Worm (Caenorhabditis elegans): ENCODE results near the gene cutc-1.

cutc-1 gene

DNA sequence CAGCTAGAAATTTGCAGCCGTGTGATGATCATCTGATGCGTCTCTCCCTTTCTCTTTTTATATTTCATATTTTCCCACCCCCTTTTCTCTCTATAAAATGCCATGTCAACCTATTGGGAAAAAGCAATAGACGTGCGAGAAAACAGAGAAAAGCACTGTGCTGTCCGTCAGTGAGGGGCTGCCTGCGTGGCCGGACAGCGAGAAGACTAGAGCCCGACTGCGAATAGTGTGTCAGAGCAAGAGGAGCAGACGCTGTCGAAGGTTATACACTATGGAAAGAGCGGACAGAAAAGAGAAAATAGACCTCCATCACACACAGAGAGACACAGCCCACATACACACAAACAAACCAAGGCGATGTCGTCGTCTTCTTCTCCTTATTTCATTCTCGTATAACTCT, 21.7 kb upstream of the cutc-1 start (continued):
- TF ChIP-seq hlh-15 (tag; optimal IDR thresholded peaks at IDR 0.05) (no peak), ceh-48 (tag; optimal IDR thresholded peaks at IDR 0.05) (peak; percentile 14), nhr-11 (tag; optimal IDR thresholded peaks at IDR 0.05) (no peak), pha-2 (tag; optimal IDR thresholded peaks at IDR 0.05) (no peak), C08G9.2 (tag; optimal IDR thresholded peaks at IDR 0.05) (no peak), K02D7.2 (tag; optimal IDR thresholded peaks at IDR 0.05) (no peak), hlh-8 (tag; optimal IDR thresholded peaks at IDR 0.05) (no peak), nhr-232 (tag; optimal IDR thresholded peaks at IDR 0.05) (no peak), ztf-16 (tag; optimal IDR thresholded peaks at IDR 0.05) (no peak), sdc-2 (tag; optimal IDR thresholded peaks at IDR 0.05) (peak; percentile 16), fkh-6 (tag; optimal IDR thresholded peaks at IDR 0.05) (no peak), unc-55 (GFP tag; optimal IDR thresholded peaks at IDR 0.05) (peak; percentile 40), ceh-34 (tag; optimal IDR thresholded peaks at IDR 0.05) (peak; percentile 46), unc-3 (GFP tag; conservative IDR thresholded peaks at IDR 0.05) (no peak), unc-3 (tag; optimal IDR thresholded peaks at IDR 0.05) (no peak), T23F11.4 (GFP tag; optimal IDR thresholded peaks at IDR 0.05) (no peak), ttx-3 (tag; optimal IDR thresholded peaks at IDR 0.05) (no peak), fax-1 (tag; optimal IDR thresholded peaks at IDR 0.05) (peak; percentile 5), pros-1 (tag; optimal IDR thresholded peaks at IDR 0.05) (peak; percentile 10), ceh-6 (GFP tag; optimal IDR thresholded peaks at IDR 0.05) (no peak), hlh-13 (GFP tag; optimal IDR thresholded peaks at IDR 0.05) (no peak), dmd-4 (tag; optimal IDR thresholded peaks at IDR 0.05; ENCODE audit: borderline replicate concordance) (no peak), che-1 (tag; optimal IDR thresholded peaks at IDR 0.05) (no peak), hlh-30 (tag; optimal IDR thresholded peaks at IDR 0.05; ENCODE audit: insufficient read depth) (no peak), ceh-45 (GFP tag; IDR thresholded peaks at IDR 0.05) (no peak)

DNA sequence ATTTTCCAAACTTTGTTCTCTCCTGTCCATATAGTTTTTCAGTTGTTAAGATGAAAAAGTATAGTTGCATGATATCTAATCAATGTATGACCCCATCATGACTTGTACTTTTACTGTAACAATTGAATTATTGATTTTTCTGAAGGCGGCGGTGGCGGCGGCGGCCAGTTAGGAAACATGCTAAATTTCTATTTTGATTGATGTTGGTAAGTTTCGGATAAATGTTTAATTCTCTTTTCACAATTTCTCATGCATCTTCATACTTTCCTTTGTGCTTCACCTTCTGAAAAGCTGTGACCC, 14.5 kb upstream of the cutc-1 start, which contains the start of gene sor-1:
sor-1 (plus strand) TSS at position 201 of the 300 bp plus-strand sequence.
- TF ChIP-seq ceh-48 (tag; optimal IDR thresholded peaks at IDR 0.05) (no peak), ttx-3 (tag; optimal IDR thresholded peaks at IDR 0.05) (no peak), hlh-8 (tag; optimal IDR thresholded peaks at IDR 0.05) (no peak), hlh-6 (tag; optimal IDR thresholded peaks at IDR 0.05) (no peak), ahr-1 (tag; optimal IDR thresholded peaks at IDR 0.05) (no peak), ceh-22 (tag; optimal IDR thresholded peaks at IDR 0.05) (no peak), nhr-232 (tag; optimal IDR thresholded peaks at IDR 0.05) (no peak), pqm-1 (tag; optimal IDR thresholded peaks at IDR 0.05) (no peak), ceh-34 (tag; optimal IDR thresholded peaks at IDR 0.05) (no peak), elt-2 (tag; optimal IDR thresholded peaks at IDR 0.05) (no peak), syd-9 (tag; optimal IDR thresholded peaks at IDR 0.05) (no peak), pat-9 (tag; optimal IDR thresholded peaks at IDR 0.05) (no peak), ceh-45 (GFP tag; IDR thresholded peaks at IDR 0.05) (no peak), unc-55 (GFP tag; optimal IDR thresholded peaks at IDR 0.05) (no peak), ztf-16 (tag; optimal IDR thresholded peaks at IDR 0.05) (no peak), unc-3 (GFP tag; conservative IDR thresholded peaks at IDR 0.05) (no peak), unc-3 (tag; optimal IDR thresholded peaks at IDR 0.05) (no peak), pha-4 (tag; optimal IDR thresholded peaks at IDR 0.05) (no peak), ama-1 (optimal IDR thresholded peaks at IDR 0.05) (no peak)

DNA sequence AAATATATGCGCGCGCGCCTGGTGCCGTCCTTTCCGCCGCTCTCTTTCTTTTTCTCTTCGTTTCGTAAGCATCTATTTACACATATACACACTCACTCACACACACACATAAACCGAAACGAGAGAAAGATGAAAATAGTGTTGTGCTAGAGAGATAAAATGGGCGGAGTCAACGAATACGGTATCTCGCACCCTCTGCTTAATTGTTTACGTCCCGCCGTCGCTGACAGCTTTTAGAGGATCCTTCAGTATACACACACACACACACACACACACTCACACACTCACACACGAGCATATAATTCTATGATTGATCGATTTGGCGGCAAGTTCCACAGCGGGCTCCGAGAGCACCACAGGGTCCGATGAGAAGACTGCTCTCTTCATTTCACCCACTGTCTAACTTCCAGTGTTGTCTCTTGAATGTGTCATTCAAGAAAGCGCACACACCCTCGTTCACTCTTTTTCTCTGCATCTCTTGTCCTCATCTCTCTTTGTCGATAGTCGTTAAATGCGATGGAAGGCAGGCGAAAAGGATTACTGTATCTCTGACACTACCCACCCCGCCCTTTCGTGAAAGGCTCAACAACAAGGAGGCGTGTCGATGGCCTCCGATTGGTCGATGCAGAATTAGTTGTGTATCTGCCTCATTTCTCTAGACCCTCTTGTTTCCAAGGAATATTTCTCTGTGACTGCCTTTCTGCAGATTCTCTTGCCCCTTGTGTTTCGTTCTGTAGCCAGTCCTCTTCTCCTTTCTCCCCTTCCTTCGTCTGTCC, 14.0 kb upstream of the cutc-1 start:
- peak; percentile 35 for TF ChIP-seq gmeb-2 (tag; optimal IDR thresholded peaks at IDR 0.05)
- TF ChIP-seq C08G9.2 (tag; optimal IDR thresholded peaks at IDR 0.05): no peak
- TF ChIP-seq pros-1 (tag; optimal IDR thresholded peaks at IDR 0.05): peak; percentile 44
- no peak for TF ChIP-seq pha-4 (tag; optimal IDR thresholded peaks at IDR 0.05)
- TF ChIP-seq hlh-30 (tag; optimal IDR thresholded peaks at IDR 0.05; ENCODE audit: insufficient read depth): peak; percentile 70
- peak; percentile 44 for TF ChIP-seq dve-1 (tag; optimal IDR thresholded peaks at IDR 0.05)
- TF ChIP-seq T23F11.4 (GFP tag; optimal IDR thresholded peaks at IDR 0.05): peak; percentile 9
- peak; percentile 98 for TF ChIP-seq unc-55 (GFP tag; optimal IDR thresholded peaks at IDR 0.05)
- TF ChIP-seq pag-3 (tag; optimal IDR thresholded peaks at IDR 0.05; ENCODE audit: borderline replicate concordance): peak; percentile 29
- TF ChIP-seq hlh-8 (tag; optimal IDR thresholded peaks at IDR 0.05): peak; percentile 15
- TF ChIP-seq sox-2 (GFP tag; IDR thresholded peaks at IDR 0.05): peak; percentile 61
- TF ChIP-seq ceh-48 (tag; optimal IDR thresholded peaks at IDR 0.05): peak; percentile 66
- TF ChIP-seq rnt-1 (tag; optimal IDR thresholded peaks at IDR 0.05): peak; percentile 54
- peak; percentile 18 for TF ChIP-seq ceh-6 (GFP tag; optimal IDR thresholded peaks at IDR 0.05)
- TF ChIP-seq eyg-1 (tag; optimal IDR thresholded peaks at IDR 0.05): peak; percentile 70
- peak; percentile 35 for TF ChIP-seq elt-2 (tag; optimal IDR thresholded peaks at IDR 0.05)
- TF ChIP-seq ref-2 (tag; optimal IDR thresholded peaks at IDR 0.05): peak; percentile 65
- peak; percentile 2 for TF ChIP-seq pat-9 (tag; optimal IDR thresholded peaks at IDR 0.05)
- no peak for TF ChIP-seq tbx-7 (tag; optimal IDR thresholded peaks at IDR 0.05)
- TF ChIP-seq tbx-2 (tag; optimal IDR thresholded peaks at IDR 0.05): peak; percentile 77
- TF ChIP-seq F13H6.1 (tag; optimal IDR thresholded peaks at IDR 0.05): peak; percentile 48
- TF ChIP-seq ceh-2 (tag; optimal IDR thresholded peaks at IDR 0.05): peak; percentile 41
- TF ChIP-seq ztf-16 (tag; optimal IDR thresholded peaks at IDR 0.05): peak; percentile 55
- TF ChIP-seq sdc-2 (tag; optimal IDR thresholded peaks at IDR 0.05): peak; percentile 25
- peak; percentile 1 for TF ChIP-seq dmd-4 (tag; optimal IDR thresholded peaks at IDR 0.05; ENCODE audit: borderline replicate concordance)
- peak; percentile 98 for TF ChIP-seq ceh-18 (tag; optimal IDR thresholded peaks at IDR 0.05)
